Fruit fly (Drosophila melanogaster) whole organism, embryonic: Measurements from ENCODE around the gene Sp1.

Source experiments
- Adf1 ChIP-seq: fragments of 200-800 bp; sonication (Bioruptor generic); IDR thresholded peaks from 2 replicates; pipeline ENCODE4 v1.3.6; 2022; ENCODE audit warnings: missing biosample characterization, missing genetic modification characterization
- CG10209 ChIP-seq: fragments of 200-800 bp; sonication (Bioruptor generic); optimal IDR thresholded peaks from 3 replicates; lab custom pipeline; 2017; ENCODE audit warnings: missing biosample characterization, mild to moderate bottlenecking, missing genetic modification characterization, missing genetic modification reagents
- CG11093 ChIP-seq: fragments of 200-800 bp; sonication (Bioruptor generic); IDR thresholded peaks from 3 replicates; pipeline ENCODE4 v1.3.6; 2022; ENCODE audit warnings: missing biosample characterization, missing genetic modification characterization
- CG11456 ChIP-seq: fragments of 200-800 bp; sonication (Bioruptor generic); IDR thresholded peaks from 3 replicates; pipeline ENCODE4 v1.3.6; 2022; ENCODE audit warnings: missing biosample characterization, missing genetic modification characterization
- CG12219 ChIP-seq: fragments of 200-800 bp; sonication (Bioruptor generic); optimal IDR thresholded peaks from 3 replicates; lab custom pipeline; 2018; ENCODE audit warnings: missing biosample characterization, mild to moderate bottlenecking, missing genetic modification characterization
- CG12942 ChIP-seq: fragments of 200-800 bp; sonication (Bioruptor generic); optimal IDR thresholded peaks from 3 replicates; lab custom pipeline; 2016; ENCODE audit warnings: missing biosample characterization, missing genetic modification characterization
- CG13624 ChIP-seq: fragments of 200-800 bp; sonication (Bioruptor generic); optimal IDR thresholded peaks from 2 replicates; lab custom pipeline; 2016; ENCODE audit warnings: missing biosample characterization, missing genetic modification characterization
- CG14667 ChIP-seq: fragments of 200-800 bp; sonication (Bioruptor generic); IDR thresholded peaks from 2 replicates; pipeline ENCODE4 v1.3.6; 2022; ENCODE audit warnings: missing biosample characterization, missing genetic modification characterization
- CG1647 ChIP-seq: fragments of 200-800 bp; sonication (Bioruptor generic); optimal IDR thresholded peaks from 3 replicates; lab custom pipeline; 2016; ENCODE audit warnings: missing biosample characterization, missing genetic modification characterization
- CG18011 ChIP-seq: fragments of 200-800 bp; sonication (Bioruptor generic); optimal IDR thresholded peaks from 2 replicates; lab custom pipeline; 2017; ENCODE audit warnings: missing biosample characterization, missing genetic modification characterization, mild to moderate bottlenecking, moderate library complexity, missing genotype
- CG31224 ChIP-seq: fragments of 200-800 bp; sonication (Bioruptor generic); IDR thresholded peaks from 2 replicates; pipeline ENCODE4 v1.3.6; 2022; ENCODE audit warnings: missing biosample characterization, missing genetic modification characterization
- CG31441 ChIP-seq: fragments of 200-800 bp; sonication (Bioruptor generic); IDR thresholded peaks from 2 replicates; pipeline ENCODE4 v1.3.6; 2022; ENCODE audit warnings: missing biosample characterization, missing genetic modification characterization
- CG3726 ChIP-seq: fragments of 200-800 bp; sonication (Bioruptor generic); IDR thresholded peaks from 3 replicates; pipeline ENCODE4, ENCODE4 v1.3.6; 2022; ENCODE audit warnings: missing biosample characterization, missing genetic modification characterization
- CG4328 ChIP-seq: fragments of 200-800 bp; sonication (Bioruptor generic); optimal IDR thresholded peaks from 3 replicates; lab custom pipeline; 2017; ENCODE audit warnings: missing biosample characterization, missing genetic modification reagents, missing genetic modification characterization
- CG4854 ChIP-seq: fragments of 200-800 bp; sonication (Bioruptor generic); optimal IDR thresholded peaks from 2 replicates; lab custom pipeline; 2016; ENCODE audit warnings: missing biosample characterization, missing genetic modification characterization, inconsistent platforms
- CG5953 ChIP-seq: fragments of 200-800 bp; sonication (Bioruptor generic); IDR thresholded peaks from 2 replicates; pipeline ENCODE4 v1.3.6; 2022; ENCODE audit warnings: missing biosample characterization, missing genetic modification characterization
- CG6689 ChIP-seq: fragments of 200-800 bp; sonication (Bioruptor generic); IDR thresholded peaks from 2 replicates; pipeline ENCODE4 v1.3.6; 2022; ENCODE audit warnings: missing biosample characterization, missing genetic modification characterization
- CG6765 ChIP-seq: fragments of 200-800 bp; sonication (Bioruptor generic); optimal IDR thresholded peaks from 3 replicates; lab custom pipeline; 2017; ENCODE audit warnings: missing biosample characterization, mild to moderate bottlenecking, missing genetic modification characterization
- CG7372 ChIP-seq: fragments of 200-800 bp; sonication (Bioruptor generic); IDR thresholded peaks from 2 replicates; pipeline ENCODE4 v1.3.6; 2022; ENCODE audit warnings: missing biosample characterization, missing genetic modification characterization
- CG7556 ChIP-seq: fragments of 200-800 bp; sonication (Bioruptor generic); optimal IDR thresholded peaks from 2 replicates; lab custom pipeline; 2017; ENCODE audit warnings: missing biosample characterization, mild to moderate bottlenecking, missing genetic modification characterization
- CG7786 ChIP-seq: fragments of 200-800 bp; sonication (Bioruptor generic); optimal IDR thresholded peaks from 2 replicates; lab custom pipeline; 2016; ENCODE audit warnings: missing biosample characterization, missing genetic modification characterization
- CG8388 ChIP-seq: fragments of 200-800 bp; sonication (Bioruptor generic); optimal IDR thresholded peaks from 2 replicates; lab custom pipeline; 2019; ENCODE audit warnings: missing biosample characterization, mild to moderate bottlenecking, missing genetic modification characterization, moderate library complexity
- CG9797 ChIP-seq: fragments of 200-800 bp; sonication (Bioruptor generic); optimal IDR thresholded peaks from 3 replicates; lab custom pipeline; 2018; ENCODE audit warnings: missing biosample characterization, mild to moderate bottlenecking, missing genetic modification characterization
- Dp ChIP-seq: fragments of 200-800 bp; sonication (Bioruptor generic); optimal IDR thresholded peaks from 2 replicates; lab custom pipeline; 2018; ENCODE audit warnings: missing biosample characterization, mild to moderate bottlenecking, missing genetic modification characterization, moderate library complexity
- Fer1 ChIP-seq: fragments of 200-800 bp; sonication (Bioruptor generic); optimal IDR thresholded peaks from 2 replicates; lab custom pipeline; 2017; ENCODE audit warnings: missing biosample characterization, mild to moderate bottlenecking, missing genetic modification characterization
- Hey ChIP-seq: fragments of 200-800 bp; sonication (Bioruptor generic); optimal IDR thresholded peaks from 3 replicates; lab custom pipeline; 2018; ENCODE audit warnings: missing biosample characterization, mild to moderate bottlenecking, missing genetic modification characterization
- Hmx ChIP-seq: fragments of 200-800 bp; sonication (Bioruptor generic); optimal IDR thresholded peaks from 2 replicates; lab custom pipeline; 2016; ENCODE audit warnings: missing biosample characterization, missing genetic modification characterization
- Hr3 ChIP-seq: fragments of 200-800 bp; sonication (Bioruptor generic); optimal IDR thresholded peaks from 3 replicates; lab custom pipeline; 2016; ENCODE audit warnings: missing biosample characterization, missing genetic modification characterization
- Hsf ChIP-seq: fragments of 200-800 bp; sonication (Bioruptor generic); optimal IDR thresholded peaks from 3 replicates; lab custom pipeline; 2016; ENCODE audit warnings: missing biosample characterization, missing genetic modification characterization
- Mes4 ChIP-seq: fragments of 200-800 bp; sonication (Bioruptor generic); optimal IDR thresholded peaks from 2 replicates; lab custom pipeline; 2016; ENCODE audit warnings: missing biosample characterization, missing genetic modification characterization
- NC2α ChIP-seq: fragments of 200-800 bp; sonication (Bioruptor generic); optimal IDR thresholded peaks from 2 replicates; lab custom pipeline; 2016; ENCODE audit warnings: missing biosample characterization, missing genetic modification characterization
- Trl ChIP-seq, 3 experiments: fragments of >200 bp in 2 of 3; fragments of 200-800 bp in 1 of 3; sonication (Bioruptor generic) in 1 of 3; optimal IDR thresholded peaks; 2 replicates in 1 of 3; 3 replicates in 2 of 3; lab custom pipeline; 2016 to 2017; ENCODE audit warnings: missing biosample characterization in 1 of 3, missing genetic modification characterization in 1 of 3
- Xbp1 ChIP-seq: fragments of 200-800 bp; sonication (Bioruptor generic); optimal IDR thresholded peaks from 3 replicates; lab custom pipeline; 2016; ENCODE audit warnings: missing biosample characterization, mild to moderate bottlenecking, missing genetic modification characterization
- ab ChIP-seq: fragments of 200-800 bp; sonication (Bioruptor generic); optimal IDR thresholded peaks from 2 replicates; lab custom pipeline; 2016; ENCODE audit warnings: missing biosample characterization, missing genetic modification characterization
- az2 ChIP-seq: fragments of 200-800 bp; sonication (Bioruptor generic); optimal IDR thresholded peaks from 3 replicates; lab custom pipeline; 2016; ENCODE audit warnings: missing biosample characterization, missing genetic modification characterization
- bbx ChIP-seq: fragments of 200-800 bp; sonication (Bioruptor generic); IDR thresholded peaks from 2 replicates; pipeline ENCODE4 v1.3.6; 2022; ENCODE audit warnings: missing biosample characterization, missing genetic modification characterization; ENCODE audit not compliant: partially characterized antibody
- chif ChIP-seq, 2 experiments: fragments of 200-800 bp; sonication (Bioruptor generic); optimal IDR thresholded peaks; 3 replicates each; lab custom pipeline; 2016; ENCODE audit warnings: missing biosample characterization in 2 of 2, missing genetic modification characterization in 2 of 2
- croc ChIP-seq: fragments of 200-800 bp; sonication (Bioruptor generic); conservative IDR thresholded peaks from 3 replicates; pipeline ENCODE4 v1.3.6; 2022; ENCODE audit warnings: missing biosample characterization, missing genetic modification characterization
- crol ChIP-seq: fragments of 200-800 bp; sonication (Bioruptor generic); IDR thresholded peaks from 2 replicates; pipeline ENCODE4 v1.3.6; 2022; ENCODE audit warnings: missing biosample characterization, missing genetic modification characterization
- fd64A ChIP-seq: fragments of 200-800 bp; sonication (Bioruptor generic); optimal IDR thresholded peaks from 3 replicates; lab custom pipeline; 2018; ENCODE audit warnings: missing biosample characterization, mild to moderate bottlenecking, missing genetic modification characterization
- gce ChIP-seq: fragments of 200-800 bp; sonication (Bioruptor generic); IDR thresholded peaks from 3 replicates; pipeline ENCODE4 v1.3.6; 2022; ENCODE audit warnings: missing biosample characterization, missing genetic modification characterization
- pb ChIP-seq: fragments of 200-800 bp; sonication (Bioruptor generic); optimal IDR thresholded peaks from 3 replicates; lab custom pipeline; 2016; ENCODE audit warnings: missing biosample characterization, missing genetic modification characterization
- pnt ChIP-seq: fragments of 200-800 bp; sonication (Bioruptor generic); optimal IDR thresholded peaks from 3 replicates; lab custom pipeline; 2016; ENCODE audit warnings: missing biosample characterization, missing genetic modification characterization
- schlank ChIP-seq: fragments of 200-800 bp; sonication (Bioruptor generic); optimal IDR thresholded peaks from 2 replicates; lab custom pipeline; 2018; ENCODE audit warnings: missing biosample characterization, mild to moderate bottlenecking, missing genetic modification characterization
- sim ChIP-seq: fragments of 200-800 bp; sonication (Bioruptor generic); IDR thresholded peaks from 2 replicates; pipeline ENCODE4 v1.3.6; 2022; ENCODE audit warnings: missing biosample characterization, missing genetic modification characterization
- slou ChIP-seq: fragments of 200-800 bp; sonication (Bioruptor generic); optimal IDR thresholded peaks from 3 replicates; lab custom pipeline; 2016; ENCODE audit warnings: missing biosample characterization, missing genetic modification characterization
- slp2 ChIP-seq: fragments of 200-800 bp; sonication (Bioruptor generic); optimal IDR thresholded peaks from 2 replicates; lab custom pipeline; 2016; ENCODE audit warnings: missing biosample characterization, missing genetic modification characterization
- stc ChIP-seq: fragments of 200-800 bp; sonication (Bioruptor generic); IDR thresholded peaks from 2 replicates; pipeline ENCODE4 v1.3.6; 2022; ENCODE audit warnings: missing biosample characterization, missing genetic modification characterization
- stwl ChIP-seq: fragments of 200-800 bp; sonication (Bioruptor generic); optimal IDR thresholded peaks from 3 replicates; lab custom pipeline; 2018; ENCODE audit warnings: missing biosample characterization, mild to moderate bottlenecking, missing genetic modification characterization, moderate library complexity
- usp ChIP-seq: fragments of >200 bp; optimal IDR thresholded peaks from 2 replicates; lab custom pipeline; 2017; ENCODE audit warnings: missing biosample characterization, missing genetic modification characterization

Sp1 gene

dm6 chrX:9685568-9686413 lies 43.7 kb upstream of the Sp1 start (continued):
- TF ChIP-seq NC2α (GFP tag; lab: Kevin White, UChicago) (no peak), stc (GFP tag; lab: Robert Waterston, UW) (no peak), gce (no peak), bbx (GFP tag; lab: Robert Waterston, UW) (no peak), Trl (optimal IDR thresholded peaks at IDR 0.05; lab: Kevin White, UChicago) (peak; percentile 73 to 85), Trl (GFP tag; optimal IDR thresholded peaks at IDR 0.05; lab: Kevin White, UChicago) (peak; percentile 33), slp2 (GFP tag; lab: Kevin White, UChicago) (peak; percentile 33), CG18011 (GFP tag; lab: Kevin White, UChicago) (no peak), slou (GFP tag; lab: Kevin White, UChicago) (no peak), CG9797 (GFP tag; lab: Kevin White, UChicago) (peak; percentile 6), CG8388 (GFP tag; lab: Kevin White, UChicago) (peak; percentile 24), CG13624 (GFP tag; lab: Kevin White, UChicago) (peak; percentile 76), Hey (tag; lab: Kevin White, UChicago) (peak; percentile 19), CG7786 (GFP tag; lab: Kevin White, UChicago) (peak; percentile 72), CG10209 (GFP tag; lab: Kevin White, UChicago) (peak; percentile 63), crol (GFP tag; lab: Robert Waterston, UW) (no peak), CG6689 (GFP tag; lab: Robert Waterston, UW) (no peak), CG5953 (GFP tag; lab: Robert Waterston, UW) (no peak), CG14667 (GFP tag; lab: Robert Waterston, UW) (0 out of 2 replicates have a peak, but pooled peaks have one; percentile 4), fd64A (GFP tag; lab: Kevin White, UChicago) (no peak), schlank (tag; lab: Kevin White, UChicago) (no peak), CG12219 (GFP tag; lab: Kevin White, UChicago) (peak; percentile 20), CG6765 (GFP tag; lab: Kevin White, UChicago) (peak; percentile 41), stwl (tag; lab: Kevin White, UChicago) (no peak), CG11093 (GFP tag; lab: Robert Waterston, UW) (no peak), Hsf (GFP tag; lab: Kevin White, UChicago) (peak; percentile 68), Mes4 (peak; percentile 30), CG3726 (GFP tag; lab: Robert Waterston, UW) (no peak), ab (GFP tag; lab: Kevin White, UChicago) (peak; percentile 23), chif (GFP tag; optimal IDR thresholded peaks at IDR 0.05; lab: Kevin White, UChicago) (peak; percentile 56 to 58), Hmx (peak; percentile 52), CG4854 (no peak), croc (no peak), CG7372 (GFP tag; lab: Robert Waterston, UW) (no peak), sim (GFP tag; lab: Robert Waterston, UW) (no peak), Fer1 (GFP tag; lab: Kevin White, UChicago) (no peak), Hr3 (GFP tag; lab: Kevin White, UChicago) (peak; percentile 62), pnt (GFP tag; lab: Kevin White, UChicago) (peak; percentile 51), Adf1 (GFP tag; lab: Robert Waterston, UW) (no peak), az2 (GFP tag; lab: Kevin White, UChicago) (peak; percentile 55), Dp (GFP tag; lab: Kevin White, UChicago) (no peak), CG4328 (peak; percentile 77), CG31441 (GFP tag; lab: Robert Waterston, UW) (peak; percentile 77), CG7556 (peak; percentile 78), CG1647 (no peak), usp (GFP tag; lab: Kevin White, UChicago) (no peak), CG31224 (GFP tag; lab: Robert Waterston, UW) (peak; percentile 33; the same call in 1 of the 2 replicates), pb (GFP tag; lab: Kevin White, UChicago) (no peak), Xbp1 (GFP tag; lab: Kevin White, UChicago) (peak; percentile 62), CG12942 (GFP tag; lab: Kevin White, UChicago) (peak; percentile 30), CG11456 (no peak)
